Fruit fly (Drosophila melanogaster) whole organism, pupa: ENCODE results near the gene PGRP-LA.

Experiments used
- CG10348 ChIP-seq: fragments of 200-800 bp; sonication (Bioruptor generic); IDR thresholded peaks from 2 replicates; pipeline ENCODE4 v1.3.6; 2022; ENCODE audit warnings: missing biosample characterization, missing genetic modification characterization
- CG12605 ChIP-seq: fragments of 200-800 bp; sonication (Bioruptor generic); IDR thresholded peaks from 2 replicates; pipeline ENCODE4 v1.3.6; 2022; ENCODE audit warnings: missing biosample characterization, missing genetic modification characterization
- CG13204 ChIP-seq: fragments of 200-800 bp; sonication (Bioruptor generic); optimal IDR thresholded peaks from 2 replicates; lab custom pipeline; 2018; ENCODE audit warnings: missing biosample characterization, mild to moderate bottlenecking, missing genetic modification characterization, moderate library complexity
- CG15710 ChIP-seq: fragments of 200-800 bp; sonication (Bioruptor generic); optimal IDR thresholded peaks from 2 replicates; lab custom pipeline; 2018; ENCODE audit warnings: missing biosample characterization, mild to moderate bottlenecking, missing genetic modification characterization, moderate library complexity
- CG17806 ChIP-seq: fragments of 200-800 bp; sonication (Bioruptor generic); optimal IDR thresholded peaks from 2 replicates; lab custom pipeline; 2018; ENCODE audit warnings: missing biosample characterization, mild to moderate bottlenecking, missing genetic modification characterization, moderate library complexity
- CG32121 ChIP-seq: fragments of 200-800 bp; sonication (Bioruptor generic); IDR thresholded peaks from 2 replicates; pipeline ENCODE4 v1.3.6; 2022; ENCODE audit warnings: missing biosample characterization, missing genetic modification characterization
- CG34367 ChIP-seq: fragments of 200-800 bp; sonication (Bioruptor generic); optimal IDR thresholded peaks from 2 replicates; lab custom pipeline; 2018; ENCODE audit warnings: missing biosample characterization, mild to moderate bottlenecking, missing genetic modification characterization
- CG8159 ChIP-seq: fragments of 200-800 bp; sonication (Bioruptor generic); optimal IDR thresholded peaks from 3 replicates; lab custom pipeline; 2018; ENCODE audit warnings: missing biosample characterization, mild to moderate bottlenecking, missing genetic modification characterization, moderate library complexity
- D1 ChIP-seq: fragments of 200-800 bp; sonication (Bioruptor generic); optimal IDR thresholded peaks from 2 replicates; lab custom pipeline; 2018; ENCODE audit warnings: missing biosample characterization, mild to moderate bottlenecking, missing genetic modification characterization, moderate library complexity
- Ets98B ChIP-seq: fragments of 200-800 bp; sonication (Bioruptor generic); IDR thresholded peaks from 2 replicates; pipeline ENCODE4 v1.3.6; 2022; ENCODE audit warnings: missing biosample characterization, missing genetic modification characterization
- Pif1A ChIP-seq: fragments of 200-800 bp; sonication (Bioruptor generic); optimal IDR thresholded peaks from 3 replicates; lab custom pipeline; 2016; ENCODE audit warnings: missing biosample characterization, missing genetic modification characterization
- Snoo ChIP-seq: fragments of 200-800 bp; sonication (Bioruptor generic); optimal IDR thresholded peaks from 3 replicates; lab custom pipeline; 2017; ENCODE audit warnings: missing biosample characterization, mild to moderate bottlenecking, missing genetic modification characterization, inconsistent platforms
- fd96Ca ChIP-seq: fragments of 200-800 bp; sonication (Bioruptor generic); IDR thresholded peaks from 3 replicates; pipeline ENCODE4 v1.3.6; 2022; ENCODE audit warnings: missing biosample characterization, missing genetic modification characterization
- gl ChIP-seq: fragments of 200-800 bp; sonication (Bioruptor generic); optimal IDR thresholded peaks from 2 replicates; lab custom pipeline; 2018; ENCODE audit warnings: missing biosample characterization, mild to moderate bottlenecking, missing genetic modification characterization

DNA sequence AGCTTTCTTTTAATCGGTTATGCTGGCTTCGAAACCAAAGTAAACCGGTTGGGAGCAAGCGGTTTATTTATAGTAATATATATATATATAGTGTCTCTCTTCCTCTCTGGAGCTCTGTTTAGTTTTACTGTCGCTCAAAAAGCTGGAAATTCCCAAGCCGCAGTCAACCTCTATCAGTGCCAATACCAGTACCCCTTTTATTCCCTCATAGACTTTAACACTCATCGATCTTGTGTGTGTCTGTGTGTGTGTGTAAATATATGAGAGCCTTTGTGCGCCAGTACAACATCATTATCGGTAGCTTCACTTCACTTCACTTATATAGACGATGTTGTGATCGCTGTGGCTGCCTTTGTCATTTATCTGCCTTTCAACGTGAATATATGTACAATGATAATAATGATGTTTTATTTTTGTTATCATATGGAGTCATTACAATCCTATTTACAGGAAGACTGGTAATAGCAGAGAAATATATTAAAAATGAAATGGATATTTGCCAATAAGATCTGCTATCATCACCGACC, 3.9 kb downstream of the PGRP-LA start:
- TF ChIP-seq D1 (tag; lab: Kevin White, UChicago): no peak
- no peak for TF ChIP-seq CG17806 (tag; lab: Kevin White, UChicago)
- no peak for TF ChIP-seq Snoo (tag; lab: Kevin White, UChicago)
- TF ChIP-seq fd96Ca (GFP tag; lab: Robert Waterston, UW): no peak
- no peak for TF ChIP-seq gl (tag; lab: Kevin White, UChicago)
- no peak for TF ChIP-seq CG13204 (GFP tag; lab: Kevin White, UChicago)
- no peak for TF ChIP-seq CG32121 (GFP tag; lab: Robert Waterston, UW)
- no peak for TF ChIP-seq CG10348 (GFP tag; lab: Robert Waterston, UW)
- no peak for TF ChIP-seq CG34367 (tag; lab: Kevin White, UChicago)
- no peak for TF ChIP-seq CG12605
- TF ChIP-seq Ets98B (GFP tag; lab: Robert Waterston, UW): no peak; the same call in 1 of the 2 replicates
- TF ChIP-seq CG15710: no peak
- TF ChIP-seq Pif1A (GFP tag; lab: Kevin White, UChicago): no peak
- no peak for TF ChIP-seq CG8159
